Worm (Caenorhabditis elegans) whole organism, early embryonic: Measurements from ENCODE around the gene sre-39.

Experiments used
- F13C5.2 ChIP-seq: sonication (generic microtip); optimal IDR thresholded peaks from 2 replicates; lab custom pipeline; 2017; ENCODE audit warnings: mild to moderate bottlenecking, missing genetic modification characterization, inconsistent platforms, missing compliant biosample characterization
- aly-1 ChIP-seq: sonication (generic microtip); optimal IDR thresholded peaks from 2 replicates; lab custom pipeline; 2016; ENCODE audit warnings: missing genetic modification characterization, missing compliant biosample characterization
- ama-1 ChIP-seq: fragments of 150-350 bp; optimal IDR thresholded peaks from 2 replicates; lab custom pipeline; 2014
- scrt-1 ChIP-seq: fragments of 200-800 bp; sonication (Bioruptor generic); IDR thresholded peaks from 2 replicates; pipeline ENCODE4 v1.3.6; 2022; ENCODE audit warnings: missing genetic modification characterization, missing compliant biosample characterization
- sea-1 ChIP-seq: fragments of 200-800 bp; sonication (Bioruptor generic); conservative IDR thresholded peaks from 2 replicates; pipeline ENCODE4 v1.3.6; 2022; ENCODE audit warnings: missing genetic modification characterization, missing compliant biosample characterization
- tra-4 ChIP-seq: sonication (generic microtip); optimal IDR thresholded peaks from 2 replicates; lab custom pipeline; 2017; ENCODE audit warnings: missing genetic modification characterization, missing compliant biosample characterization

DNA sequence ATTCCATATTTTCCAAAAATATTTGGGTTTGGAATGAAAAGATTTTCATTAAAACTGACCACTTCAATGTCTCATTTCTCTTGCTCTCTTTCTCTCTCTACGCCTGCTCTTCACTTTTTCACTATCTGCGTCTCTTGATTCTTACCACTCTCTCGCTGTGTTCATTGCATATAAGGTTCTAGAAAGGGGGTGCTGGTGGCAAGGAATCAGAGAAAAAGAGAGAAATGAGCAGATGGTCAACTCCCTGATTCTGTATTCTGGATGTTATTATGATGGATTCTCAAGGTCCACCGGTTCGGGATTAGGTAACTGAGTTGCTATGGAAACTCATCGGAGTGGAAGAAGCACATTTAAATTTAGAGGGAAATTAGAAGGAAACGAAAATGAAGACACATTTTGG lies 46.3 kb upstream of the sre-39 start:
- TF ChIP-seq aly-1 (tag; lab: Kevin White, UChicago) (no peak), ama-1 (no peak), tra-4 (tag; lab: Kevin White, UChicago) (no peak), F13C5.2 (tag; lab: Kevin White, UChicago) (no peak), scrt-1 (GFP tag; lab: Robert Waterston, UW) (no peak), sea-1 (no peak)
